Fruit fly (Drosophila melanogaster) whole organism, embryonic: ENCODE measurements around the gene Nse1.

Source experiments
- Atf-2 ChIP-seq: fragments of 200-800 bp; sonication (Bioruptor generic); optimal IDR thresholded peaks from 2 replicates; lab custom pipeline; 2016; ENCODE audit warnings: missing biosample characterization, missing genetic modification characterization
- Bdp1 ChIP-seq: fragments of 200-800 bp; sonication (Bioruptor generic); optimal IDR thresholded peaks from 3 replicates; lab custom pipeline; 2016; ENCODE audit warnings: missing biosample characterization, missing genetic modification characterization
- C15 ChIP-seq: fragments of 200-800 bp; sonication (Bioruptor generic); IDR thresholded peaks from 3 replicates; pipeline ENCODE4 v1.3.6; 2022; ENCODE audit warnings: missing biosample characterization, missing genetic modification characterization
- CG10274 ChIP-seq: fragments of 200-800 bp; sonication (Bioruptor generic); optimal IDR thresholded peaks from 3 replicates; lab custom pipeline; 2017; ENCODE audit warnings: missing biosample characterization, mild to moderate bottlenecking, missing genetic modification characterization
- CG10654 ChIP-seq: fragments of 200-800 bp; sonication (Bioruptor generic); optimal IDR thresholded peaks from 2 replicates; lab custom pipeline; 2016; ENCODE audit warnings: missing biosample characterization, missing genetic modification characterization
- CG12236 ChIP-seq: fragments of 200-800 bp; sonication (Bioruptor generic); optimal IDR thresholded peaks from 2 replicates; lab custom pipeline; 2016; ENCODE audit warnings: missing biosample characterization, missing genetic modification characterization
- CG13296 ChIP-seq: fragments of 200-800 bp; sonication (Bioruptor generic); optimal IDR thresholded peaks from 3 replicates; lab custom pipeline; 2018; ENCODE audit warnings: missing biosample characterization, mild to moderate bottlenecking, missing genetic modification characterization
- CG13775 ChIP-seq: fragments of 200-800 bp; sonication (Bioruptor generic); optimal IDR thresholded peaks from 3 replicates; lab custom pipeline; 2017; ENCODE audit warnings: missing biosample characterization, mild to moderate bottlenecking, missing genetic modification characterization
- CG15073 ChIP-seq: fragments of 200-800 bp; sonication (Bioruptor generic); optimal IDR thresholded peaks from 2 replicates; lab custom pipeline; 2016; ENCODE audit warnings: missing biosample characterization, missing genetic modification characterization
- CG18599 ChIP-seq: fragments of 200-800 bp; sonication (Bioruptor generic); optimal IDR thresholded peaks from 3 replicates; lab custom pipeline; 2017; ENCODE audit warnings: missing biosample characterization, missing genetic modification characterization, mild to moderate bottlenecking, moderate library complexity, missing genetic modification reagents
- CG18619 ChIP-seq: fragments of 200-800 bp; sonication (Bioruptor generic); optimal IDR thresholded peaks from 3 replicates; lab custom pipeline; 2017; ENCODE audit warnings: missing biosample characterization, mild to moderate bottlenecking, missing genetic modification characterization
- CG2120 ChIP-seq: fragments of 200-800 bp; sonication (Bioruptor generic); optimal IDR thresholded peaks from 3 replicates; lab custom pipeline; 2016; ENCODE audit warnings: missing biosample characterization, missing genetic modification characterization
- CG2875 ChIP-seq: fragments of 200-800 bp; sonication (Bioruptor generic); optimal IDR thresholded peaks from 2 replicates; lab custom pipeline; 2017; ENCODE audit warnings: missing biosample characterization, mild to moderate bottlenecking, missing genetic modification characterization, missing genetic modification reagents
- CG33213 ChIP-seq: fragments of 200-800 bp; sonication (Bioruptor generic); optimal IDR thresholded peaks from 3 replicates; lab custom pipeline; 2016; ENCODE audit warnings: missing biosample characterization, missing genetic modification characterization
- CG4328 ChIP-seq: fragments of 200-800 bp; sonication (Bioruptor generic); optimal IDR thresholded peaks from 3 replicates; lab custom pipeline; 2017; ENCODE audit warnings: missing biosample characterization, missing genetic modification reagents, missing genetic modification characterization
- CG7987 ChIP-seq: fragments of 200-800 bp; sonication (Bioruptor generic); optimal IDR thresholded peaks from 2 replicates; lab custom pipeline; 2018; ENCODE audit warnings: missing biosample characterization, mild to moderate bottlenecking, missing genetic modification characterization, moderate library complexity
- CG8359 ChIP-seq: fragments of 200-800 bp; sonication (Bioruptor generic); optimal IDR thresholded peaks from 2 replicates; lab custom pipeline; 2017; ENCODE audit warnings: missing biosample characterization, mild to moderate bottlenecking, missing genetic modification characterization, borderline replicate concordance
- Chrac-16 ChIP-seq: fragments of 200-800 bp; sonication (Bioruptor generic); optimal IDR thresholded peaks from 3 replicates; lab custom pipeline; 2016; ENCODE audit warnings: missing biosample characterization, missing genetic modification characterization
- CrebB ChIP-seq: fragments of 200-800 bp; sonication (Bioruptor generic); optimal IDR thresholded peaks from 3 replicates; lab custom pipeline; 2018; ENCODE audit warnings: missing biosample characterization, mild to moderate bottlenecking, missing genetic modification characterization
- Dad ChIP-seq: fragments of 200-800 bp; sonication (Bioruptor generic); optimal IDR thresholded peaks from 3 replicates; lab custom pipeline; 2016; ENCODE audit warnings: missing biosample characterization, missing genetic modification characterization
- Dll ChIP-seq: fragments of 200-800 bp; sonication (Bioruptor generic); IDR thresholded peaks from 4 replicates; pipeline ENCODE4 v1.3.6; 2022; ENCODE audit warnings: missing biosample characterization, missing genetic modification characterization; ENCODE audit not compliant: partially characterized antibody
- Ets65A ChIP-seq: fragments of 200-800 bp; sonication (Bioruptor generic); peaks from one replicate; lab custom pipeline; 2016; ENCODE audit warnings: missing biosample characterization, missing genetic modification characterization
- Fer2 ChIP-seq: fragments of 200-800 bp; sonication (Bioruptor generic); optimal IDR thresholded peaks from 2 replicates; lab custom pipeline; 2018; ENCODE audit warnings: missing biosample characterization, mild to moderate bottlenecking, missing genetic modification characterization, moderate library complexity
- Gsc ChIP-seq: fragments of 200-800 bp; sonication (Bioruptor generic); IDR thresholded peaks from 2 replicates; pipeline ENCODE4 v1.3.6; 2022; ENCODE audit warnings: missing biosample characterization, missing genetic modification characterization
- Hmx ChIP-seq: fragments of 200-800 bp; sonication (Bioruptor generic); optimal IDR thresholded peaks from 2 replicates; lab custom pipeline; 2016; ENCODE audit warnings: missing biosample characterization, missing genetic modification characterization
- NC2α ChIP-seq: fragments of 200-800 bp; sonication (Bioruptor generic); optimal IDR thresholded peaks from 2 replicates; lab custom pipeline; 2016; ENCODE audit warnings: missing biosample characterization, missing genetic modification characterization
- Opbp ChIP-seq: fragments of 200-800 bp; sonication (Bioruptor generic); IDR thresholded peaks from 3 replicates; pipeline ENCODE4 v1.3.6; 2022; ENCODE audit warnings: missing biosample characterization, missing genetic modification characterization; ENCODE audit not compliant: partially characterized antibody
- YL-1 ChIP-seq: fragments of 200-800 bp; sonication (Bioruptor generic); optimal IDR thresholded peaks from 3 replicates; lab custom pipeline; 2017; ENCODE audit warnings: missing biosample characterization, mild to moderate bottlenecking, missing genetic modification characterization
- caup ChIP-seq: fragments of 200-800 bp; sonication (Bioruptor generic); optimal IDR thresholded peaks from 3 replicates; lab custom pipeline; 2017; ENCODE audit warnings: missing biosample characterization, mild to moderate bottlenecking, missing genetic modification characterization, moderate library complexity; ENCODE audit not compliant: severe bottlenecking
- cwo ChIP-seq: fragments of 200-800 bp; sonication (Bioruptor generic); optimal IDR thresholded peaks from 3 replicates; lab custom pipeline; 2017; ENCODE audit warnings: missing biosample characterization, missing genetic modification characterization, mild to moderate bottlenecking, moderate library complexity, missing genetic modification reagents
- emc ChIP-seq: fragments of 200-800 bp; sonication (Bioruptor generic); optimal IDR thresholded peaks from 2 replicates; lab custom pipeline; 2016; ENCODE audit warnings: missing biosample characterization, missing genetic modification characterization
- fd102C ChIP-seq: fragments of 200-800 bp; sonication (Bioruptor generic); optimal IDR thresholded peaks from 2 replicates; lab custom pipeline; 2018; ENCODE audit warnings: missing biosample characterization, mild to moderate bottlenecking, missing genetic modification characterization, moderate library complexity
- fd96Cb ChIP-seq: fragments of 200-800 bp; sonication (Bioruptor generic); optimal IDR thresholded peaks from 2 replicates; lab custom pipeline; 2018; ENCODE audit warnings: missing biosample characterization, mild to moderate bottlenecking, missing genetic modification characterization, moderate library complexity
- fru ChIP-seq: fragments of >200 bp; optimal IDR thresholded peaks from 2 replicates; lab custom pipeline; 2017
- ftz-f1 ChIP-seq: fragments of 200-800 bp; sonication (Bioruptor generic); optimal IDR thresholded peaks from 2 replicates; lab custom pipeline; 2016; ENCODE audit warnings: missing biosample characterization, missing genetic modification characterization
- gcm ChIP-seq: fragments of 200-800 bp; sonication (Bioruptor generic); optimal IDR thresholded peaks from 2 replicates; lab custom pipeline; 2019; ENCODE audit warnings: missing biosample characterization, mild to moderate bottlenecking, missing genetic modification characterization, moderate library complexity
- gem ChIP-seq: fragments of 200-800 bp; sonication (Bioruptor generic); optimal IDR thresholded peaks from 2 replicates; lab custom pipeline; 2019; ENCODE audit warnings: missing biosample characterization, mild to moderate bottlenecking, missing genetic modification characterization, moderate library complexity
- jing ChIP-seq: fragments of 200-800 bp; sonication (Bioruptor generic); optimal IDR thresholded peaks from 2 replicates; lab custom pipeline; 2018; ENCODE audit warnings: missing biosample characterization, mild to moderate bottlenecking, missing genetic modification characterization
- kah ChIP-seq: fragments of 200-800 bp; sonication (Bioruptor generic); optimal IDR thresholded peaks from 2 replicates; lab custom pipeline; 2018; ENCODE audit warnings: missing biosample characterization, mild to moderate bottlenecking, missing genetic modification characterization
- kni ChIP-seq: fragments of 200-800 bp; sonication (Bioruptor generic); optimal IDR thresholded peaks from 3 replicates; lab custom pipeline; 2017; ENCODE audit warnings: mild to moderate bottlenecking, missing biosample characterization, missing genetic modification reagents, missing genetic modification characterization
- lab ChIP-seq: fragments of 200-800 bp; sonication (Bioruptor generic); optimal IDR thresholded peaks from 3 replicates; lab custom pipeline; 2017; ENCODE audit warnings: missing biosample characterization, missing genetic modification characterization, mild to moderate bottlenecking, moderate library complexity, missing genetic modification reagents
- odd ChIP-seq: fragments of 200-800 bp; sonication (Bioruptor generic); optimal IDR thresholded peaks from 2 replicates; lab custom pipeline; 2017; ENCODE audit warnings: missing biosample characterization, mild to moderate bottlenecking, missing genetic modification characterization
- sim ChIP-seq: fragments of 200-800 bp; sonication (Bioruptor generic); IDR thresholded peaks from 2 replicates; pipeline ENCODE4 v1.3.6; 2022; ENCODE audit warnings: missing biosample characterization, missing genetic modification characterization
- sima ChIP-seq: fragments of 200-800 bp; sonication (Bioruptor generic); optimal IDR thresholded peaks from 2 replicates; lab custom pipeline; 2016; ENCODE audit warnings: missing biosample characterization, missing genetic modification characterization
- sna ChIP-seq: fragments of 200-800 bp; sonication (Bioruptor generic); IDR thresholded peaks from 2 replicates; pipeline ENCODE4 v1.3.6; 2022; ENCODE audit warnings: missing biosample characterization, missing genetic modification characterization; ENCODE audit not compliant: partially characterized antibody
- ssp ChIP-seq: fragments of 200-800 bp; sonication (Bioruptor generic); IDR thresholded peaks from 2 replicates; pipeline ENCODE4 v1.3.6; 2022; ENCODE audit warnings: missing biosample characterization, missing genetic modification characterization
- vfl ChIP-seq: fragments of 200-800 bp; sonication (Bioruptor generic); optimal IDR thresholded peaks from 2 replicates; lab custom pipeline; 2016; ENCODE audit warnings: missing biosample characterization, missing genetic modification characterization
- vnd ChIP-seq: fragments of 200-800 bp; sonication (Bioruptor generic); IDR thresholded peaks from 3 replicates; pipeline ENCODE4 v1.3.6; 2022; ENCODE audit warnings: missing biosample characterization, missing genetic modification characterization; ENCODE audit not compliant: partially characterized antibody
- vvl ChIP-seq: fragments of 200-800 bp; sonication (Bioruptor generic); IDR thresholded peaks from 2 replicates; pipeline ENCODE4 v1.3.6; 2022; ENCODE audit warnings: missing biosample characterization, missing genetic modification characterization
- z ChIP-seq: fragments of 200-800 bp; sonication (Bioruptor generic); IDR thresholded peaks from 3 replicates; pipeline ENCODE4 v1.3.6; 2022; ENCODE audit warnings: missing biosample characterization, missing genetic modification characterization

Nse1 gene

DNA sequence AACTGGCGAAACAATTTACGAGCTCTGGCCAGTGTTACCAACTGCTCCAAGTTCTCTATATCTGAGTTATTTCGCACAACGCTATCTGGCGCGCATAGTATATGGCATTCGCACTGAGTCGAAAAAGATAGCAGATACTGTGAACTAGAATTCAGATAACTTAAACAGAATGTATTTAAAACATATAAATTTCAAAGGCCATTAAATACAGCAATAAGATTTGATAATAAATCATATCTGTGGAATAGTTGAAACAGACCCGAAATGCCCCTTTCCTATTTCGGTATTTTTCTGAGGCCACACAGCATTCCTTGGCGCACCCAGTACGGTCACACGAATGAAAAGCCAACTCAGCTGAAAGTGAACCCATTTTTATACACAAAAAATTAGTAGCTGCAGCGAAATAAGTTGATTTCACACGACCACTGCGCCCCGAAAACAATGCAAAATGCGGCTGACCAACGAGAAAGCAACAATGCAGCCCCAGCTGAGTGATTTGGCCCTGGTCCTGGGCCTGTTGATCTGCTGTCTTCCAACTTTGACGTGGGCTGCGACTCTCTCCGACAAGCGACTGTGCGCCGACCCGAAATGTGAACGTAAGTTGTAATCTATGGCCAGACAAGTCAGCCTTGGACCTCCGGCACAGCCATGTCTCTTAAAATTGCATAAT lies 28.2 kb downstream of the Nse1 start, which contains the start of the genes CG31635 and Tango1 (continued):
- TF ChIP-seq sna (GFP tag; lab: Robert Waterston, UW) (no peak), cwo (GFP tag; lab: Kevin White, UChicago) (no peak), ssp (peak; percentile 95), CG15073 (GFP tag; lab: Kevin White, UChicago) (no peak), Gsc (GFP tag; lab: Robert Waterston, UW) (no peak), Fer2 (tag; lab: Kevin White, UChicago) (no peak), Dll (GFP tag; lab: Robert Waterston, UW) (0 out of 4 replicates have a peak, but pooled peaks have one; percentile 20), Hmx (no peak), vnd (GFP tag; lab: Robert Waterston, UW) (no peak), C15 (GFP tag; lab: Robert Waterston, UW) (no peak), Dad (no peak), CG18599 (GFP tag; lab: Kevin White, UChicago) (no peak), gcm (GFP tag; lab: Kevin White, UChicago) (no peak), fd96Cb (tag; lab: Kevin White, UChicago) (no peak), sima (GFP tag; lab: Kevin White, UChicago) (no peak), NC2α (GFP tag; lab: Kevin White, UChicago) (no peak), Ets65A (GFP tag; lab: Kevin White, UChicago) (peak; percentile 80), caup (GFP tag; lab: Kevin White, UChicago) (no peak), CG2120 (GFP tag; lab: Kevin White, UChicago) (peak; percentile 39), CG13775 (peak; percentile 10), sim (GFP tag; lab: Robert Waterston, UW) (no peak), CG2875 (GFP tag; lab: Kevin White, UChicago) (no peak), CG18619 (GFP tag; lab: Kevin White, UChicago) (no peak), Atf-2 (no peak), CG33213 (GFP tag; lab: Kevin White, UChicago) (peak; percentile 31), Bdp1 (GFP tag; lab: Kevin White, UChicago) (no peak), Chrac-16 (GFP tag; lab: Kevin White, UChicago) (no peak), fru (lab: Kevin White, UChicago) (no peak), YL-1 (GFP tag; lab: Kevin White, UChicago) (peak; percentile 61), emc (GFP tag; lab: Kevin White, UChicago) (no peak), CG10654 (GFP tag; lab: Kevin White, UChicago) (no peak), jing (GFP tag; lab: Kevin White, UChicago) (no peak), Opbp (GFP tag; lab: Robert Waterston, UW) (0 out of 3 replicates have a peak, but pooled peaks have one; percentile 33), CrebB (no peak), CG13296 (GFP tag; lab: Kevin White, UChicago) (no peak), lab (no peak), CG4328 (GFP tag; lab: Kevin White, UChicago) (no peak), CG12236 (GFP tag; lab: Kevin White, UChicago) (no peak), kni (GFP tag; lab: Kevin White, UChicago) (no peak), CG7987 (GFP tag; lab: Kevin White, UChicago) (no peak), vfl (no peak), vvl (GFP tag; lab: Robert Waterston, UW) (peak; percentile 62), CG8359 (no peak), kah (GFP tag; lab: Kevin White, UChicago) (no peak), fd102C (GFP tag; lab: Kevin White, UChicago) (no peak), odd (GFP tag; lab: Kevin White, UChicago) (no peak), z (GFP tag; lab: Robert Waterston, UW) (no peak), gem (no peak), CG10274 (GFP tag; lab: Kevin White, UChicago) (no peak), ftz-f1 (GFP tag; lab: Kevin White, UChicago) (peak; percentile 40)
